Worm (Caenorhabditis elegans): ENCODE results near the gene F36A4.1.
"Not testable (repeated sequence)": the region's sequence is repeated elsewhere in the genome, so short reads cannot be mapped to it uniquely, and the experiment has no call there.

- not testable (repeated sequence) for TF ChIP-seq egl-44 (GFP tag; IDR thresholded peaks at IDR 0.05); F10E7.11 (tag; optimal IDR thresholded peaks at IDR 0.05)
Measured at ce11 chrIV:4313144-4313543, 40.9 kb downstream of the F36A4.1 start.
